Worm (Caenorhabditis elegans) whole organism, L4 larva: ENCODE measurements around the gene sec-61.A.

Experiments
- ZK546.5 ChIP-seq, 2 experiments: sonication (generic microtip); optimal IDR thresholded peaks; 2 replicates each; lab custom pipeline; 2017; ENCODE audit warnings: missing biosample characterization in 2 of 2, missing genetic modification characterization in 2 of 2
- lin-39 ChIP-seq: fragments of 150-350 bp; optimal IDR thresholded peaks from 2 replicates; lab custom pipeline; 2014; ENCODE audit warnings: missing biosample characterization, missing genetic modification reagents, missing genetic modification characterization
- nhr-6 ChIP-seq: fragments of 150-350 bp; optimal IDR thresholded peaks from 2 replicates; lab custom pipeline; 2014; ENCODE audit warnings: missing biosample characterization, missing genetic modification characterization
- pqm-1 ChIP-seq: sonication (generic microtip); optimal IDR thresholded peaks from 2 replicates; lab custom pipeline; 2017; ENCODE audit warnings: missing biosample characterization, missing genetic modification characterization

DNA sequence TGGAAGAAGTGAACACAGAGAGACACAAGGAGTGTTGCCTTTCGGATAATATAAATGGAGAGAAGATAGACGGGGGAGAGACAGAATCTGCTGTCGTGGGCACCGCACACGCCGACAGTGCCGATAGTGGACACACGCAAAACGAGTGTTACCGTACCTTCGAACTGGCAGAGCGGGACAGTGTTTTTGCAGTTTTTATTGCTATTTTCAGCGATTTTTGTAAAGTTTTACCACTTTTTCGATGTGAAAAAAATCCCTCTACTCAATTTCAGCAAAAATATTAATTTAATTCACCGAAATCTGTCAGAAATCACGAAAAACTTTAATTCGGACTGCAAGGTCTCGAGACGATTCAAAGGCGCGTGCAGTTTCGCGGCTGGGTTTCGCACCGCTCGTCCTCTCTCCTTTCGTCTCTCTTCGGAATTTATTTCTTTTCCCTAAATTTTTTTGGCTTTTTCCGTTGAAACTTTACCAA is at the start of gene sec-61.A:
- TF ChIP-seq nhr-6 (tag; lab: Kevin White, UChicago) (no peak), lin-39 (tag; lab: Kevin White, UChicago) (no peak), ZK546.5 (tag; optimal IDR thresholded peaks at IDR 0.05; lab: Kevin White, UChicago) (no peak), pqm-1 (peak; percentile 54)
